Worm (Caenorhabditis elegans): ENCODE results near the gene attf-3.
A peak's percentile ranks its signal among the peaks of the same experiment; 100 is the strongest.

Gene attf-3

DNA sequence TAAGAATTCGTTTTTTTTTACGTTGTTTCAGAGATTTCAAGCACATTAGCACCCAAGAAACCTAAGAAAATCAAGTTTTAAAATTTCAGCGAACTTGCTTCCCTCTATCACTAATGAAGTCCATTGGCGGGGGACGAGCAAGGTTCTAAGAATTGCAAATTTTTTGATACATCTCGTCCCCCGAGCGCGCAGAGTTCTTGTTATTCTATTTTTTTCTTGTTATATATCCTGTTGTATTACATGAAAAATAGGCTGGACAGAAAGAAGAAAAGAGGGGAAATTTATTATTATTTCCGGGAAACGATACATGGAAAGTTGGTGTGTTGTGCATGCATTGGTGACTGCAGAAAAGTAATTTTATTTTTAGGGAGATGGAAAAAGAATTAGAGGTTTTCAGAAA is 56.6 kb downstream of the attf-3 start:
- no peak for TF ChIP-seq ztf-1 (GFP tag; conservative IDR thresholded peaks at IDR 0.05)
- no peak for TF ChIP-seq lsy-2 (tag; optimal IDR thresholded peaks at IDR 0.05)

DNA sequence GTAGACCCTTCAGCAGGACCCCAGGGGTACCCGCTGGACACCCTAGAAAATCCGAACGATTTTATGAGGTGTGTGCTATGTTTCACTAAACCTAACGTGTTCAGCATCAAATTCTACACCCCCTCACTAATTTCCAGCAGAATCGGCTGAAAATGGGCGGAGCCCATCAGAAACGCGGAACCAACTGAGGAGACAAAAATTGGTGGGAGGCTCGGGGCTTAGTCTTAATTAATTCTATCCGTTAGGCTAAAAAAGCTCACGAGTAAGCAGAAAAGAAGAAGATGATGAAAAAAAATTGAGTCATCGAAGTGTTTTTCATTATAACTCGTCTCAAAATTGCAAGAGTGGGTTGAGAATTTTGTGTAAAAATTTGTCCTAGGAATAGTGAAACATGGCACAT is 57.3 kb downstream of the attf-3 start:
- no peak for TF ChIP-seq elt-3 (tag; optimal IDR thresholded peaks at IDR 0.05)
- no peak for TF ChIP-seq unc-55 (GFP tag; optimal IDR thresholded peaks at IDR 0.05)
- TF ChIP-seq ZK546.5 (tag; optimal IDR thresholded peaks at IDR 0.05): no peak
- TF ChIP-seq Y55F3AM.14 (GFP tag; optimal IDR thresholded peaks at IDR 0.05): no peak
- no peak for TF ChIP-seq mab-5 (tag; optimal IDR thresholded peaks at IDR 0.05)

DNA sequence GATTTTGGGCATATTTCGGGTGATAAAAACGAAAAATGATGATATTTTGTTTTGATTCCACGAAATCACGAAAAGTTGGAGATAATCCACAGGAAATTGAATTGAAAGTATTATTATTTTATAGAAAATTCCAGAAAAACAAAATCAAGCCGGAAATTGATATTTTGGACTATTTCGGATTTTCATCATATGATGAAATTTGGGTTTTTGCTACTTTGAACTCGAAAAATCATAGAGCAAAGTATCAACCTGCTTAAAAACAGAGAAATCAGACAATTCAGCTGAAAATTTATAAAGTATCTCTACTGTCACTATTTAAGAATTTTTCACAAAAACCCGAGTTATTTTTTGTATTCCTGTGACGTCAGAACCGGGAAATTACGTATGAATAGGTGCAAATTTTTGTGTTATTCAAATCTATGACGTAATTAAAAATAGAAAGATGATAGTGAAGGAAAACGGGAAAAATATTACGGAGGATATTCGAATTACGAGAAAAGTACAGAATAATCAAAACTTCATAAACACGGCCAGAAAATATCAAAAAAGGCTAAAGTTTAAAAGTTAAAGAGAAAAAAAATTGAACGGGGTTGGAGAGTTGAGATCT is 58.7 kb downstream of the attf-3 start:
- no peak for TF ChIP-seq snpc-4 (tag; optimal IDR thresholded peaks at IDR 0.05)
- no peak for TF ChIP-seq sem-4 (tag; optimal IDR thresholded peaks at IDR 0.05)
- no peak for TF ChIP-seq blmp-1 (tag; optimal IDR thresholded peaks at IDR 0.05; ENCODE audit: insufficient read depth)
- no peak for TF ChIP-seq lin-39 (tag; optimal IDR thresholded peaks at IDR 0.05)
- no peak for TF ChIP-seq lsy-2 (tag; optimal IDR thresholded peaks at IDR 0.05)
- no peak for TF ChIP-seq peb-1 (tag; optimal IDR thresholded peaks at IDR 0.05)
- TF ChIP-seq zag-1 (tag; optimal IDR thresholded peaks at IDR 0.05): no peak
- TF ChIP-seq gmeb-1 (tag; optimal IDR thresholded peaks at IDR 0.05): no peak
- TF ChIP-seq nhr-11 (tag; optimal IDR thresholded peaks at IDR 0.05): no peak

- TF ChIP-seq ceh-82 (tag; optimal IDR thresholded peaks at IDR 0.05) (peak; percentile 17), sma-9 (GFP tag; optimal IDR thresholded peaks at IDR 0.05) (peak; percentile 87), sma-9 (tag; optimal IDR thresholded peaks at IDR 0.05) (no peak), zag-1 (tag; optimal IDR thresholded peaks at IDR 0.05) (peak; percentile 74), lin-13 (GFP tag; optimal IDR thresholded peaks at IDR 0.05) (peak; percentile 62), nhr-129 (tag; optimal IDR thresholded peaks at IDR 0.05) (peak; percentile 75), Y55F3AM.14 (GFP tag; optimal IDR thresholded peaks at IDR 0.05) (peak; percentile 11), unc-39 (tag; optimal IDR thresholded peaks at IDR 0.05) (no peak), mab-5 (tag; optimal IDR thresholded peaks at IDR 0.05) (peak; percentile 32), ztf-4 (tag; optimal IDR thresholded peaks at IDR 0.05) (peak; percentile 47), skn-1 (tag; optimal IDR thresholded peaks at IDR 0.05) (no peak), C34F6.9 (tag; optimal IDR thresholded peaks at IDR 0.05) (peak; percentile 79), F13H6.1 (tag; optimal IDR thresholded peaks at IDR 0.05) (peak; percentile 77), sma-3 (GFP tag; optimal IDR thresholded peaks at IDR 0.05) (no peak), nhr-12 (tag; optimal IDR thresholded peaks at IDR 0.05) (no peak), egl-27 (tag; optimal IDR thresholded peaks at IDR 0.05) (peak; percentile 59), nhr-21 (tag; optimal IDR thresholded peaks at IDR 0.05) (peak; percentile 33), nhr-237 (tag; optimal IDR thresholded peaks at IDR 0.05) (no peak), R02D3.7 (tag; optimal IDR thresholded peaks at IDR 0.05) (no peak), gmeb-1 (tag; optimal IDR thresholded peaks at IDR 0.05) (no peak), crh-2 (tag; optimal IDR thresholded peaks at IDR 0.05) (peak; percentile 54), fos-1 (tag; optimal IDR thresholded peaks at IDR 0.05) (peak; percentile 22), unc-55 (GFP tag; optimal IDR thresholded peaks at IDR 0.05) (peak; percentile 88), mdl-1 (tag; optimal IDR thresholded peaks at IDR 0.05) (peak; percentile 72 to 85), nhr-23 (tag; optimal IDR thresholded peaks at IDR 0.05) (no peak), dmd-4 (tag; optimal IDR thresholded peaks at IDR 0.05) (no peak), nhr-6 (tag; optimal IDR thresholded peaks at IDR 0.05) (peak; percentile 39), lsy-2 (tag; optimal IDR thresholded peaks at IDR 0.05) (peak; percentile 44 to 70), lin-11 (tag; optimal IDR thresholded peaks at IDR 0.05) (peak; percentile 86), nhr-10 (tag; optimal IDR thresholded peaks at IDR 0.05) (no peak), blmp-1 (tag; optimal IDR thresholded peaks at IDR 0.05; ENCODE audit: insufficient read depth) (no peak)
These were observed 60.6 kb downstream of the attf-3 start for ce11 chrIII:25582-25996.

Measured in whole organism, L2 larva.